Worm (Caenorhabditis elegans) whole organism, L3 larva: ENCODE measurements around the gene Y51B9A.6.

Experiments
- R02D3.7 ChIP-seq: fragments of 150-350 bp; optimal IDR thresholded peaks from 2 replicates; lab custom pipeline; 2014; ENCODE audit warnings: missing biosample characterization, missing genetic modification characterization
- ama-1 ChIP-seq: fragments of 150-350 bp; optimal IDR thresholded peaks from 2 replicates; lab custom pipeline; 2018
- ceh-82 ChIP-seq: fragments of 150-350 bp; optimal IDR thresholded peaks from 2 replicates; lab custom pipeline; 2014; ENCODE audit warnings: missing biosample characterization, missing genetic modification characterization
- nfya-1 ChIP-seq: sonication (generic microtip); optimal IDR thresholded peaks from 2 replicates; lab custom pipeline; 2017; ENCODE audit warnings: missing genetic modification characterization, mild to moderate bottlenecking, missing compliant biosample characterization, antibody characterized with exemption, moderate library complexity; ENCODE audit not compliant: insufficient read depth
- nhr-43 ChIP-seq: sonication (generic microtip); optimal IDR thresholded peaks from 2 replicates; lab custom pipeline; 2016; ENCODE audit warnings: mild to moderate bottlenecking, missing genetic modification characterization, missing compliant biosample characterization; ENCODE audit not compliant: poor library complexity, severe bottlenecking
- pqm-1 ChIP-seq: fragments of 150-350 bp; optimal IDR thresholded peaks from 2 replicates; lab custom pipeline; 2017; ENCODE audit warnings: missing biosample characterization, missing genetic modification characterization, inconsistent platforms
- skn-1 ChIP-seq: fragments of 150-350 bp; optimal IDR thresholded peaks from 2 replicates; lab custom pipeline; 2014; ENCODE audit warnings: missing biosample characterization, missing genetic modification characterization

DNA sequence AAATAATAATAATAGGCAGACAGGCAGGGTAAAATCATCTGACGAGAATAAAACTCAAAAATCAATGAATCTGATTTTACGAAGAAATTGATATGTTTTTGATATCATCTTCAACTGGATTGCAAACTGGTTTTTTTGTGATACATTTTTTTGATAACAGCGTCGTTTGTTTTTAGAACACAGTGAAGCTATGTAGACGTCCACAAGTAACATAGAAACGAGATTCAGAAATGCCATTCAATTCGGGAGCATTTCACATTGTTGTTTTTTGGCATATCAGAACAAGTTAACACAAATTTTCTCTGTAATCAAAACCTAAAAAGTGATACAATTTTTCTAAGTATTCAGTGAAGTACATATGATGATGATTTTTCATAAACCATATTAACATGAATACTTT is 35.2 kb upstream of the Y51B9A.6 start, which contains the start of gene chil-13:
- TF ChIP-seq ama-1 (lab: Kevin White, UChicago) (no peak), nhr-43 (tag; lab: Kevin White, UChicago) (no peak), ceh-82 (tag; lab: Kevin White, UChicago) (no peak), pqm-1 (tag; lab: Kevin White, UChicago) (no peak), R02D3.7 (tag; lab: Kevin White, UChicago) (no peak), skn-1 (tag; lab: Kevin White, UChicago) (no peak), nfya-1 (no peak)
